2 worm cellular contexts compared by ENCODE assay signal in genomic region chrX:13558667-13559066, ce11.
TF ChIP-seq lines count a peak whose summit lies in the region.

No protein-coding gene starts in this region.

TF ChIP-seq in whole organism, L1 larva, 84 proteins besides CTCF, POLR2A, EP300 and RAD21 (continued from another document):
- TF ChIP-seq aly-2 (tag; optimal IDR thresholded peaks at IDR 0.05; lab: Kevin White, UChicago) (no peak), elt-3 (tag; optimal IDR thresholded peaks at IDR 0.05; lab: Kevin White, UChicago) (no peak), unc-86 (tag; optimal IDR thresholded peaks at IDR 0.05; lab: Kevin White, UChicago) (no peak), zip-4 (GFP tag; optimal IDR thresholded peaks at IDR 0.05; lab: Kevin White, UChicago) (no peak)
TF ChIP-seq in whole organism, L1 larva: peak in this region for 3.

TF ChIP-seq in whole organism, L2 larva, 48 proteins besides CTCF, POLR2A, EP300 and RAD21 (continued from another document):
- no peak for TF ChIP-seq nhr-21 (tag; optimal IDR thresholded peaks at IDR 0.05; lab: Kevin White, UChicago)
